Worm (Caenorhabditis elegans): ENCODE results near the gene F11C1.1.

- TF ChIP-seq ceh-100 (GFP tag; IDR thresholded peaks at IDR 0.05): no peak
- no peak for TF ChIP-seq ZK185.1 (tag; optimal IDR thresholded peaks at IDR 0.05; ENCODE audit: poor library complexity, severe bottlenecking)
- TF ChIP-seq pha-4 (tag; optimal IDR thresholded peaks at IDR 0.05): no peak
- no peak for TF ChIP-seq atf-7 (tag; optimal IDR thresholded peaks at IDR 0.05)
- TF ChIP-seq lin-54 (GFP tag; optimal IDR thresholded peaks at IDR 0.05): no peak
- no peak for TF ChIP-seq him-1 (tag; optimal IDR thresholded peaks at IDR 0.05)
Observed at ce11 chrX:13034333-13034732, 44.0 kb upstream of the F11C1.1 start.

Data from whole organism, young adult.